Fruit fly (Drosophila melanogaster) S2 (cell line): ENCODE results near the gene CG43060.
"Not testable (repeated sequence)": the region's sequence is repeated elsewhere in the genome, so short reads cannot be mapped to it uniquely, and the experiment has no call there.

ENCODE experiments used
- CG8478 ChIP-seq: fragments of >200 bp; optimal IDR thresholded peaks from 2 replicates; lab custom pipeline; 2018
- CTCF ChIP-seq, 2 experiments: fragments of >200 bp; optimal IDR thresholded peaks; 2 replicates each; lab custom pipeline; 2018

CG43060 gene

DNA sequence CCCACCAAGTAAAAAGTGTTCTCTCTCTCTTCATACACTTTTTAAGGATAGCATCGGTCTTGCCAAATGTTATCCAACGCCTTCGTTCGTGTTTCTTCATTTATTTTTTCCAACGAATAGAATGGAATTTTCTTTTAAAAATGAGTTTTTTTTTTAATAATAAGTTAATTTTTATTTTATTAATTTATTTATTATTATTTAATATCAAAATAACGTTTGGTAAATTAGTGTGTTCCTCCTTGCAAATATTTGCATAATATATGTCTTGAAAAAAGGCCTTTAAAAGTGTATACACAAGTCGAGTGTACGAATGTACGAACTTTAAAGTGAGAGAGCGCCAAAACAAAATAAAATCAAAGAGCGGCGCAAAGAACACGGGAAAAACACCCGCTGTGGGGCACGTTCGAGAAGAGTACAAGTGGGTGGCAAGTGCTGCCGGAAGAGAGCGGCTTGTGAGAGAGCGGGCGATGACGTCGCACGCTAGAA lies 13.8 kb upstream of the CG43060 start:
- TF ChIP-seq CTCF (optimal IDR thresholded peaks at IDR 0.05; lab: Kevin White, UChicago): no peak

DNA sequence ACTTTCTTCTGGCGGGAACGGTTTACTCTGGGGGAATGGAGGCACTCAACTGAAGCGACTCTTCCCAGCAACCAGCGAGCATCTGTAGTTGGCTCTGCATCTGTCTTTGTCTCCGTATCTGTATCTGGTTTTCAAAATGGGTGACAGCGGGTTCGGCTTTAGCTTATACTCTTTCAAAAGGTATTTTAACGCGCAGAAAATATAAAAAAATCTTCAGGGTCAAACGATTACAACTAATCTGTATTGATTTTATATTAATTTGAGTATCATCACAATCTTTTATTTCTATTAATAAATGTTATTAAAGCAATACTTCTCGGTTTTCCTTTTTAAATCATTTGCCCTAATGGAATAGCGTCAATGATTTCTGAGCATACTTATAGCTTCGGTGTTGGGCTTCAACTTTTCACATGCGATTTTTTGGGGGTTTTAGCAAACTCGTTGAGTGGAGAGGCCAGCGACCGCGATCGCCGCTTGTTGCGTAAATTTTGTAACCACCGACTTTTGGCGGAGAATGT lies 11.5 kb upstream of the CG43060 start, which contains the start of gene ImpE3:
Gene ImpE3 (minus strand): TSS at position 51 of the 518 bp plus-strand sequence.
- TF ChIP-seq CG8478 (lab: Kevin White, UChicago) (no peak), CTCF (optimal IDR thresholded peaks at IDR 0.05; lab: Kevin White, UChicago) (no peak)

DNA sequence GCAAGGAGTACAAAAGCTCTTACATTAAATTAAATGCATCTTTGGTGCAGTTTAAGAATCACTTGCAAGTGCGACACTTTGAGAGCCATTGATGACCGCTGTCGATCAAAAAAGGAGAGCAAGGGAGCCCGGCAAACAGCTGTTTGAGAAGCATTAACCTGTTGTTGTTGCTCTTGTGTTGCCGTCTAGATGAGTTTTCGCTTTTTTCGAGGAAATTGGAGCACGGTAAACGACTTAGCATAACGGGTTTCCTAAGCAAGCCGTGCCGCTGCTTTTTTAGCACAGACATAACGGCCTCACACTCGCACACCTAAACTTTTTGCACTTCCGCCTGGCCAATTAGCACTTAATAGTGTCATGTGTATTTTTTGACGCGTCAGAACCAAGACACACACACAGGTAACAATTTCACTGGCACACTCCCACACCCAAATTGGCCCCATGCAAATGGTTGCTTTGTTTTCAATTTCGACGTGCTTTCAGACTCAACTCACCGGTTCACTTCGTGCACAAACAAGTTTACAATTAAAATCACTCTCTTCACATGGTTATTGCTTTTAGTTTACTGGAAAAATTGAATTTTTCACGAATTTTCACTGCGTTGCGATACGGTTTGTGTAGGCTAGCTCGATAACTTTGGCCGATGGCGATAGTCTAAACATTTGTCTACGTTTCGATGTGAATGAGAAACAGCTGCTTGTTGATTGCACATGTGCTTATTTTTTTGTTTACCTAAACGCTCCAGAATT lies 10.7 kb upstream of the CG43060 start, which contains the start of the genes CG10903 and CG2747:
Gene CG10903 (plus strand): TSS at position 261 of the 749 bp plus-strand sequence.
Gene CG2747 (minus strand): TSS at position 640 of the 749 bp plus-strand sequence.
- TF ChIP-seq CG8478 (lab: Kevin White, UChicago) (no peak), CTCF (optimal IDR thresholded peaks at IDR 0.05; lab: Kevin White, UChicago) (no peak)

- TF ChIP-seq CG8478 (lab: Kevin White, UChicago): no peak
- TF ChIP-seq CTCF (optimal IDR thresholded peaks at IDR 0.05; lab: Kevin White, UChicago): no peak
Observed at dm6 chr3R:8032923-8033478, 8.0 kb upstream of the CG43060 start, which contains the start of the genes CG11035 and unc-45. TSS of gene CG11035 (minus strand) at chr3R:8033009. TSS of gene unc-45 (plus strand) at chr3R:8033301.

DNA sequence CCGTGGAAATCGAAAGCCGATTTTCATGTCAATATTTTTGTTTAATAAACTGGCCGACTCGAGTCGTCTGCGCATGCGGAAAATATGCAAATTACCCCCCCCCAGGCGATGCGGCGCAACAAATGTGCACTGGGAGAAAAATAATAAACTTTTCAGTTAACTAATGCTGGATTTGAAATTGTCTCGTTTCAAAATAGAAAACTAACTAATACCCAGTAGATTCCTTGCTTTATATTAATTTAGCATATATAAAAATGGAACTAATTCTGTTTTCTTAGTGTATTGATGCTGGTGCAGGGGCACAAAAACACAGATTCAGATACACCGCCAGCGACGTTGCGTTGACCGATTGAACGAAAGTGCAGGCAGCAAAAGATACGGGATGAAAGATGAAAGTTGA lies 3.1 kb upstream of the CG43060 start:
- no peak for TF ChIP-seq CTCF (optimal IDR thresholded peaks at IDR 0.05; lab: Kevin White, UChicago)
- no peak for TF ChIP-seq CG8478 (lab: Kevin White, UChicago)

dm6 chr3R:8038927-8039326 lies 2.1 kb upstream of the CG43060 start:
- TF ChIP-seq CG8478 (lab: Kevin White, UChicago) (no peak), CTCF (optimal IDR thresholded peaks at IDR 0.05; lab: Kevin White, UChicago) (no peak)

DNA sequence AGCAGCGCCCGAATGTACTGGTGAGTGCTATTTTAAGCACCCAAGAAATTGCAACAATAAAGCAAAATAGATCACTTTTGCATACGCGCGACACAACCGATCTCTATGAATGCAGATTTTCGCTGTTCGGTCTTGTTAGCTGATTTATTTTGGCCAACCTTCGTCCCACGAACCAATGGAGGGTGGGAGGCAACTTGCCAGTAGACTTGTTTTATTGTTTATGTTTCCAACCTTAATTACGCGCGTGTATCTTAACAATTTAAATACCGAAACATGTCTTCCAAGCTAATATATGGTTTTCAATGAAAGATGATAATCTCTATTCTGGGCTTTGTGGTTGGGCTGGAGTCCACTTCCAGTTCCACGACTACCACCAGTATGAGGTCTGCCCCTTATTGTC lies 7.8 kb downstream of the CG43060 start, which contains the start of gene CG43618:
Gene CG43618 (plus strand): TSS at position 301 of the 400 bp plus-strand sequence.
- not testable (repeated sequence) for TF ChIP-seq CTCF (optimal IDR thresholded peaks at IDR 0.05; lab: Kevin White, UChicago); CG8478 (lab: Kevin White, UChicago)

- not testable (repeated sequence) for TF ChIP-seq CG8478 (lab: Kevin White, UChicago); CTCF (optimal IDR thresholded peaks at IDR 0.05; lab: Kevin White, UChicago)
Observed at dm6 chr3R:8049373-8049772, 8.3 kb downstream of the CG43060 start, which contains the start of gene CG43061. TSS of gene CG43061 (plus strand) at chr3R:8049673.

- TF ChIP-seq CTCF (optimal IDR thresholded peaks at IDR 0.05; lab: Kevin White, UChicago) (no peak), CG8478 (lab: Kevin White, UChicago) (no peak)
Observed at dm6 chr3R:8058984-8059383, 18.0 kb downstream of the CG43060 start, which contains the start of gene mAChR-B. TSS of gene mAChR-B (plus strand) at chr3R:8059284.

- TF ChIP-seq CTCF (optimal IDR thresholded peaks at IDR 0.05; lab: Kevin White, UChicago) (no peak), CG8478 (lab: Kevin White, UChicago) (no peak)
Observed at dm6 chr3R:8072635-8073034, 31.6 kb downstream of the CG43060 start.

- TF ChIP-seq CTCF (optimal IDR thresholded peaks at IDR 0.05; lab: Kevin White, UChicago) (no peak), CG8478 (lab: Kevin White, UChicago) (no peak)
Observed at dm6 chr3R:8086952-8087351, 45.9 kb downstream of the CG43060 start, which contains the start of gene CG7910. TSS of gene CG7910 (plus strand) at chr3R:8087252.

DNA sequence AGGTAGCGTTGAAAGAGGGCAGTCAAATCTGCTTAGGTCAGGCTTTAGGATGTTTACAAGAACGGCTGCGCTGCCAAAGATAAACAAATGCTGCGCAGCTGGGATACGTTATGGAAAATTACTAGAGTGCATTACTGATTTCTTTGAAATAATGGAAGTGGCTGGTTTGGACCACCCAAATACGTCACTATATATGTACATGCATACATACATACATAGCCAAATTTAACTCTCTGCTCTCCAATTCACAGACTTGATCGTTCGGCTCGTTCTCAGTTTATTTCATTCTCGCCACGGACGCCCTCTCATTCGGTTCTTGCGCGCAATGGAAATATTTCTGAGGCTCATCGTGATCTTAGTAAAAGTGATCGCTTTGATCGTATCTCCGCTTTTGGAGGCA lies 52.8 kb downstream of the CG43060 start, which contains the start of gene CG7900:
Gene CG7900 (plus strand): TSS at position 301 of the 400 bp plus-strand sequence.
- TF ChIP-seq CTCF (optimal IDR thresholded peaks at IDR 0.05; lab: Kevin White, UChicago); CG8478 (lab: Kevin White, UChicago): not testable (repeated sequence)

dm6 chr3R:8105088-8105542 lies 64.1 kb downstream of the CG43060 start, which contains the start of gene puc:
TSS of gene puc (plus strand) at chr3R:8105332.
- TF ChIP-seq CG8478 (lab: Kevin White, UChicago) (no peak), CTCF (optimal IDR thresholded peaks at IDR 0.05; lab: Kevin White, UChicago) (peak in 1 of 2 experiments; percentile 33)
